Worm (Caenorhabditis elegans) whole organism, L3 larva: ENCODE data around the gene Y17G7B.18.

ENCODE experiments used
- R02D3.7 ChIP-seq: fragments of 150-350 bp; optimal IDR thresholded peaks from 2 replicates; lab custom pipeline; 2014; ENCODE audit warnings: missing biosample characterization, missing genetic modification characterization
- ceh-28 ChIP-seq: fragments of 150-350 bp; optimal IDR thresholded peaks from 2 replicates; lab custom pipeline; 2014; ENCODE audit warnings: missing biosample characterization, missing genetic modification reagents, missing genetic modification characterization
- ceh-82 ChIP-seq: fragments of 150-350 bp; optimal IDR thresholded peaks from 2 replicates; lab custom pipeline; 2014; ENCODE audit warnings: missing biosample characterization, missing genetic modification characterization
- daf-12 ChIP-seq: fragments of 150-350 bp; optimal IDR thresholded peaks from 2 replicates; lab custom pipeline; 2014; ENCODE audit warnings: missing biosample characterization, missing genetic modification reagents, missing genetic modification characterization
- egl-27 ChIP-seq: sonication (generic microtip); optimal IDR thresholded peaks from 4 replicates; lab custom pipeline; 2017; ENCODE audit warnings: missing biosample characterization, missing genetic modification reagents, missing genetic modification characterization
- elt-3 ChIP-seq, 3 experiments: fragments of 150-350 bp in 1 of 3; sonication (generic microtip) in 2 of 3; optimal IDR thresholded peaks; 2 replicates in 2 of 3; 4 replicates in 1 of 3; lab custom pipeline; 2014 to 2017; ENCODE audit warnings: missing biosample characterization in 3 of 3, missing genetic modification characterization in 3 of 3
- eor-1 ChIP-seq, 2 experiments: fragments of 150-350 bp; optimal IDR thresholded peaks; 2 replicates each; lab custom pipeline; 2014 to 2018; ENCODE audit warnings: missing biosample characterization in 2 of 2, missing genetic modification characterization in 2 of 2
- fkh-10 ChIP-seq: sonication (generic microtip); optimal IDR thresholded peaks from 2 replicates; lab custom pipeline; 2017; ENCODE audit warnings: missing biosample characterization, missing genetic modification reagents, missing genetic modification characterization
- fkh-2 ChIP-seq: fragments of 150-350 bp; optimal IDR thresholded peaks from 2 replicates; lab custom pipeline; 2014; ENCODE audit warnings: missing biosample characterization, missing genetic modification reagents, missing genetic modification characterization
- hmg-11 ChIP-seq: sonication (generic microtip); optimal IDR thresholded peaks from 2 replicates; lab custom pipeline; 2016; ENCODE audit warnings: missing genetic modification characterization, missing compliant biosample characterization
- lsy-12 ChIP-seq: sonication (generic microtip); optimal IDR thresholded peaks from 2 replicates; lab custom pipeline; 2016; ENCODE audit warnings: mild to moderate bottlenecking, missing genetic modification characterization, missing compliant biosample characterization
- mml-1 ChIP-seq: fragments of 150-350 bp; sonication (generic microtip); optimal IDR thresholded peaks from 3 replicates; lab custom pipeline; 2014; ENCODE audit warnings: missing biosample characterization, missing genetic modification characterization
- nhr-23 ChIP-seq: fragments of 150-350 bp; optimal IDR thresholded peaks from 2 replicates; lab custom pipeline; 2014; ENCODE audit warnings: missing biosample characterization, missing genetic modification reagents, missing genetic modification characterization
- nhr-237 ChIP-seq: fragments of 150-350 bp; optimal IDR thresholded peaks from 2 replicates; lab custom pipeline; 2014; ENCODE audit warnings: missing biosample characterization, missing genetic modification characterization
- nhr-43 ChIP-seq: sonication (generic microtip); optimal IDR thresholded peaks from 2 replicates; lab custom pipeline; 2016; ENCODE audit warnings: mild to moderate bottlenecking, missing genetic modification characterization, missing compliant biosample characterization; ENCODE audit not compliant: poor library complexity, severe bottlenecking
- nhr-67 ChIP-seq: fragments of 150-350 bp; optimal IDR thresholded peaks from 2 replicates; lab custom pipeline; 2014; ENCODE audit warnings: missing biosample characterization, missing genetic modification characterization
- nhr-76 ChIP-seq: fragments of 150-350 bp; sonication (generic microtip); optimal IDR thresholded peaks from 5 replicates; lab custom pipeline; 2014; ENCODE audit warnings: missing biosample characterization, missing genetic modification characterization
- sea-2 ChIP-seq: fragments of 150-350 bp; sonication (generic microtip); optimal IDR thresholded peaks from 4 replicates; lab custom pipeline; 2014; ENCODE audit warnings: missing biosample characterization, missing genetic modification reagents, missing genetic modification characterization
- skn-1 ChIP-seq: fragments of 150-350 bp; optimal IDR thresholded peaks from 2 replicates; lab custom pipeline; 2014; ENCODE audit warnings: missing biosample characterization, missing genetic modification characterization
- tbx-2 ChIP-seq: sonication (generic microtip); optimal IDR thresholded peaks from 2 replicates; lab custom pipeline; 2016; ENCODE audit warnings: mild to moderate bottlenecking, missing genetic modification characterization, missing compliant biosample characterization
- unc-39 ChIP-seq: sonication (generic microtip); optimal IDR thresholded peaks from 4 replicates; lab custom pipeline; 2017; ENCODE audit warnings: missing biosample characterization, missing genetic modification characterization
- unc-62 ChIP-seq: fragments of 150-350 bp; sonication (generic microtip); optimal IDR thresholded peaks from 4 replicates; lab custom pipeline; 2014; ENCODE audit warnings: missing biosample characterization, missing genetic modification reagents, missing genetic modification characterization
- ztf-11 ChIP-seq: fragments of 150-350 bp; optimal IDR thresholded peaks from 2 replicates; lab custom pipeline; 2014; ENCODE audit warnings: missing biosample characterization, missing genetic modification characterization
- ztf-4 ChIP-seq: fragments of 150-350 bp; optimal IDR thresholded peaks from 2 replicates; lab custom pipeline; 2014; ENCODE audit warnings: missing biosample characterization, missing genetic modification characterization

Gene Y17G7B.18

ce11 chrII:12053486-12053885 is 54.2 kb downstream of the Y17G7B.18 start:
- TF ChIP-seq R02D3.7 = no peak
- TF ChIP-seq fkh-10 (GFP tag; lab: Kevin White, UChicago) = no peak
- TF ChIP-seq lsy-12 (tag; lab: Kevin White, UChicago) = no peak
- no peak for TF ChIP-seq nhr-237 (tag; lab: Kevin White, UChicago)
- TF ChIP-seq sea-2 = no peak
- no peak for TF ChIP-seq ceh-82
- TF ChIP-seq ztf-4 (tag; lab: Kevin White, UChicago) = no peak
- peak; percentile 33 for TF ChIP-seq nhr-43 (tag; lab: Kevin White, UChicago)
- no peak for TF ChIP-seq daf-12 (tag; lab: Kevin White, UChicago)
- TF ChIP-seq nhr-76 = no peak
- TF ChIP-seq nhr-67 (tag; lab: Kevin White, UChicago) = no peak
- peak in 2 of 3 experiments; percentile 40 to 85 for TF ChIP-seq elt-3 (tag; optimal IDR thresholded peaks at IDR 0.05; lab: Kevin White, UChicago)
- no peak for TF ChIP-seq skn-1 (tag; lab: Kevin White, UChicago)
- no peak for TF ChIP-seq ceh-28 (tag; lab: Kevin White, UChicago)
- peak; percentile 70 for TF ChIP-seq nhr-23 (tag; lab: Kevin White, UChicago)
- TF ChIP-seq tbx-2 (tag; lab: Kevin White, UChicago) = no peak
- TF ChIP-seq mml-1 = no peak
- no peak for TF ChIP-seq ztf-11 (tag; lab: Kevin White, UChicago)
- TF ChIP-seq fkh-2 = no peak
- no peak for TF ChIP-seq egl-27 (tag; lab: Kevin White, UChicago)
- TF ChIP-seq eor-1 (tag; optimal IDR thresholded peaks at IDR 0.05; lab: Kevin White, UChicago) = no peak
- no peak for TF ChIP-seq hmg-11 (tag; lab: Kevin White, UChicago)
- TF ChIP-seq unc-62 (GFP tag; lab: Kevin White, UChicago) = no peak
- TF ChIP-seq unc-39 = no peak
